Worm (Caenorhabditis elegans) whole organism, L1 larva: ENCODE data around the gene C23G10.1.

Experiments used
- C04F5.9 ChIP-seq: sonication (generic microtip); optimal IDR thresholded peaks from 2 replicates; lab custom pipeline; 2016; ENCODE audit warnings: missing genetic modification characterization, missing compliant biosample characterization
- C16A3.4 ChIP-seq: fragments of 150-350 bp; optimal IDR thresholded peaks from 2 replicates; lab custom pipeline; 2014; ENCODE audit warnings: missing biosample characterization, missing genetic modification characterization
- C34B4.2 ChIP-seq: sonication (generic microtip); optimal IDR thresholded peaks from 2 replicates; lab custom pipeline; 2017; ENCODE audit warnings: mild to moderate bottlenecking, missing genetic modification characterization, missing compliant biosample characterization
- F16B12.6 ChIP-seq: fragments of 150-350 bp; optimal IDR thresholded peaks from 2 replicates; lab custom pipeline; 2014; ENCODE audit warnings: missing biosample characterization, missing genetic modification characterization
- Y116A8C.19 ChIP-seq: sonication (generic microtip); optimal IDR thresholded peaks from 2 replicates; lab custom pipeline; 2016; ENCODE audit warnings: missing compliant biosample characterization, missing genetic modification characterization, borderline replicate concordance
- aly-2 ChIP-seq: fragments of 150-350 bp; optimal IDR thresholded peaks from 2 replicates; lab custom pipeline; 2014; ENCODE audit warnings: missing biosample characterization, missing genetic modification characterization
- blmp-1 ChIP-seq: fragments of 150-350 bp; optimal IDR thresholded peaks from 2 replicates; lab custom pipeline; 2014; ENCODE audit warnings: missing biosample characterization, missing genetic modification characterization
- ceh-63 ChIP-seq: fragments of 200-800 bp; sonication (Bioruptor generic); optimal IDR thresholded peaks from 2 replicates; lab custom pipeline; 2018; ENCODE audit warnings: mild to moderate bottlenecking, missing genetic modification characterization, missing compliant biosample characterization
- ceh-8 ChIP-seq: fragments of 200-800 bp; sonication (Bioruptor generic); optimal IDR thresholded peaks from 2 replicates; lab custom pipeline; 2018; ENCODE audit warnings: mild to moderate bottlenecking, missing genetic modification characterization, moderate library complexity, missing compliant biosample characterization
- ceh-82 ChIP-seq, 3 experiments: fragments of 150-350 bp in 1 of 3; sonication (generic microtip) in 2 of 3; optimal IDR thresholded peaks; 2 replicates each; lab custom pipeline; 2014 to 2017; ENCODE audit warnings: missing biosample characterization in 3 of 3, missing genetic modification characterization in 3 of 3
- ceh-88 ChIP-seq: fragments of 200-800 bp; sonication (Bioruptor generic); IDR thresholded peaks from 2 replicates; pipeline ENCODE4 v1.3.6; 2022; ENCODE audit warnings: missing genetic modification characterization, missing compliant biosample characterization
- ceh-90 ChIP-seq: sonication (generic microtip); optimal IDR thresholded peaks from 2 replicates; lab custom pipeline; 2016; ENCODE audit warnings: missing genetic modification characterization, missing compliant biosample characterization
- ces-1 ChIP-seq: fragments of 150-350 bp; optimal IDR thresholded peaks from 2 replicates; lab custom pipeline; 2014; ENCODE audit warnings: missing biosample characterization, missing genetic modification reagents, missing genetic modification characterization
- efl-1 ChIP-seq, 4 experiments: fragments of 150-350 bp; optimal IDR thresholded peaks in 3 of 4; peaks in 1 of 4; 1 replicate in 1 of 4; 2 replicates in 3 of 4; lab custom pipeline; 2014; ENCODE audit warnings: missing biosample characterization in 2 of 4, missing genetic modification characterization in 2 of 4, missing genetic modification reagents in 2 of 4
- egl-13 ChIP-seq: sonication (generic microtip); optimal IDR thresholded peaks from 2 replicates; lab custom pipeline; 2016; ENCODE audit warnings: missing genotype, missing genetic modification reagents, missing genetic modification characterization, missing compliant biosample characterization
- elt-3 ChIP-seq, 6 experiments: fragments of 150-350 bp in 1 of 6; sonication (generic microtip); optimal IDR thresholded peaks; 2 replicates each; lab custom pipeline; 2017 to 2018; ENCODE audit warnings: missing biosample characterization in 6 of 6, missing genetic modification characterization in 6 of 6, inconsistent platforms in 1 of 6
- fkh-4 ChIP-seq: sonication (generic microtip); optimal IDR thresholded peaks from 2 replicates; lab custom pipeline; 2016; ENCODE audit warnings: missing compliant biosample characterization, missing genetic modification characterization, borderline replicate concordance
- grh-1 ChIP-seq: fragments of 200-800 bp; sonication (Bioruptor generic); IDR thresholded peaks from 2 replicates; pipeline ENCODE4 v1.3.6; 2022; ENCODE audit warnings: missing genetic modification reagents, missing genetic modification characterization, missing compliant biosample characterization
- hlh-4 ChIP-seq: sonication (generic microtip); optimal IDR thresholded peaks from 2 replicates; lab custom pipeline; 2016; ENCODE audit warnings: mild to moderate bottlenecking, missing genetic modification characterization, missing compliant biosample characterization
- irx-1 ChIP-seq: sonication (generic microtip); optimal IDR thresholded peaks from 2 replicates; lab custom pipeline; 2016; ENCODE audit warnings: missing genetic modification characterization, missing compliant biosample characterization
- lin-13 ChIP-seq: fragments of 150-350 bp; optimal IDR thresholded peaks from 2 replicates; lab custom pipeline; 2014; ENCODE audit warnings: missing biosample characterization, missing genetic modification reagents, missing genetic modification characterization
- lin-14 ChIP-seq: fragments of 200-800 bp; sonication (Bioruptor generic); optimal IDR thresholded peaks from 2 replicates; lab custom pipeline; 2018; ENCODE audit warnings: mild to moderate bottlenecking, missing genetic modification characterization, moderate library complexity, missing compliant biosample characterization
- lin-35 ChIP-seq, 2 experiments: fragments of 150-350 bp; optimal IDR thresholded peaks; 2 replicates each; lab custom pipeline; 2014; ENCODE audit warnings: missing biosample characterization in 2 of 2, missing genetic modification characterization in 2 of 2, missing genetic modification reagents in 2 of 2
- lin-39 ChIP-seq: fragments of 150-350 bp; optimal IDR thresholded peaks from 2 replicates; lab custom pipeline; 2014; ENCODE audit warnings: missing biosample characterization, missing genetic modification reagents, missing genetic modification characterization
- lir-3 ChIP-seq: sonication (generic microtip); optimal IDR thresholded peaks from 2 replicates; lab custom pipeline; 2016; ENCODE audit warnings: mild to moderate bottlenecking, missing genetic modification characterization, moderate library complexity, missing compliant biosample characterization; ENCODE audit not compliant: poor library complexity
- mab-9 ChIP-seq: fragments of 200-800 bp; sonication (Bioruptor generic); IDR thresholded peaks from 2 replicates; pipeline ENCODE4 v1.3.6; 2022; ENCODE audit warnings: missing genetic modification reagents, missing genetic modification characterization, missing compliant biosample characterization
- mdl-1 ChIP-seq, 2 experiments: fragments of 150-350 bp; optimal IDR thresholded peaks; 2 replicates each; lab custom pipeline; 2014 to 2017; ENCODE audit warnings: missing biosample characterization in 2 of 2, missing genetic modification characterization in 2 of 2, inconsistent platforms in 1 of 2
- mef-2 ChIP-seq: fragments of 150-350 bp; optimal IDR thresholded peaks from 2 replicates; lab custom pipeline; 2014; ENCODE audit warnings: missing biosample characterization, missing genetic modification characterization
- mep-1 ChIP-seq: fragments of 150-350 bp; optimal IDR thresholded peaks from 2 replicates; lab custom pipeline; 2014; ENCODE audit warnings: missing biosample characterization, missing genetic modification characterization
- nhr-12 ChIP-seq: sonication (generic microtip); optimal IDR thresholded peaks from 2 replicates; lab custom pipeline; 2017; ENCODE audit warnings: missing biosample characterization, missing genetic modification characterization
- nhr-237 ChIP-seq: fragments of 150-350 bp; optimal IDR thresholded peaks from 2 replicates; lab custom pipeline; 2014; ENCODE audit warnings: missing biosample characterization, missing genetic modification characterization
- nhr-47 ChIP-seq: sonication (generic microtip); optimal IDR thresholded peaks from 2 replicates; lab custom pipeline; 2016; ENCODE audit warnings: mild to moderate bottlenecking, missing genetic modification characterization, moderate library complexity, missing compliant biosample characterization
- nhr-71 ChIP-seq: sonication (generic microtip); optimal IDR thresholded peaks from 2 replicates; lab custom pipeline; 2016; ENCODE audit warnings: mild to moderate bottlenecking, missing genetic modification characterization, moderate library complexity, missing compliant biosample characterization
- nhr-84 ChIP-seq: sonication (generic microtip); optimal IDR thresholded peaks from 2 replicates; lab custom pipeline; 2017; ENCODE audit warnings: missing biosample characterization, missing genetic modification characterization
- nhr-90 ChIP-seq: sonication (generic microtip); optimal IDR thresholded peaks from 2 replicates; lab custom pipeline; 2016; ENCODE audit warnings: mild to moderate bottlenecking, missing genetic modification characterization, missing compliant biosample characterization; ENCODE audit not compliant: poor library complexity
- pax-3 ChIP-seq: fragments of 200-800 bp; sonication (Bioruptor generic); optimal IDR thresholded peaks from 2 replicates; lab custom pipeline; 2018; ENCODE audit warnings: mild to moderate bottlenecking, missing genetic modification characterization, moderate library complexity, missing compliant biosample characterization
- rnt-1 ChIP-seq: sonication (generic microtip); optimal IDR thresholded peaks from 2 replicates; lab custom pipeline; 2016; ENCODE audit warnings: mild to moderate bottlenecking, missing genetic modification characterization, moderate library complexity, missing compliant biosample characterization
- skn-1 ChIP-seq: fragments of 150-350 bp; optimal IDR thresholded peaks from 2 replicates; lab custom pipeline; 2014; ENCODE audit warnings: missing biosample characterization, missing genetic modification characterization
- snpc-4 ChIP-seq: fragments of 150-350 bp; optimal IDR thresholded peaks from 2 replicates; lab custom pipeline; 2014; ENCODE audit warnings: missing biosample characterization, missing genetic modification characterization
- sox-4 ChIP-seq: sonication (generic microtip); optimal IDR thresholded peaks from 2 replicates; lab custom pipeline; 2016; ENCODE audit warnings: missing genetic modification characterization, missing compliant biosample characterization
- sptf-1 ChIP-seq: fragments of 150-350 bp; optimal IDR thresholded peaks from 2 replicates; lab custom pipeline; 2014; ENCODE audit warnings: missing biosample characterization, missing genetic modification characterization
- sup-37 ChIP-seq: fragments of 200-800 bp; sonication (Bioruptor generic); optimal IDR thresholded peaks from 2 replicates; lab custom pipeline; 2018; ENCODE audit warnings: mild to moderate bottlenecking, missing genetic modification characterization, missing compliant biosample characterization
- swsn-7 ChIP-seq: sonication (generic microtip); optimal IDR thresholded peaks from 2 replicates; lab custom pipeline; 2016; ENCODE audit warnings: missing genetic modification characterization, missing compliant biosample characterization
- tbx-2 ChIP-seq: sonication (generic microtip); optimal IDR thresholded peaks from 2 replicates; lab custom pipeline; 2016; ENCODE audit warnings: missing genetic modification characterization, missing compliant biosample characterization
- unc-86 ChIP-seq: sonication (generic microtip); optimal IDR thresholded peaks from 2 replicates; lab custom pipeline; 2016; ENCODE audit warnings: missing genetic modification characterization, missing compliant biosample characterization
- xbp-1 ChIP-seq: sonication (generic microtip); optimal IDR thresholded peaks from 2 replicates; lab custom pipeline; 2016; ENCODE audit warnings: missing genetic modification characterization, missing compliant biosample characterization
- zag-1 ChIP-seq: fragments of 150-350 bp; optimal IDR thresholded peaks from 2 replicates; lab custom pipeline; 2014; ENCODE audit warnings: missing biosample characterization, missing genetic modification characterization
- ztf-11 ChIP-seq, 2 experiments: sonication (generic microtip); optimal IDR thresholded peaks; 2 replicates each; lab custom pipeline; 2016 to 2017; ENCODE audit warnings: missing genetic modification characterization in 2 of 2, missing biosample characterization in 1 of 2, missing compliant biosample characterization in 1 of 2

The C23G10.1 gene

DNA sequence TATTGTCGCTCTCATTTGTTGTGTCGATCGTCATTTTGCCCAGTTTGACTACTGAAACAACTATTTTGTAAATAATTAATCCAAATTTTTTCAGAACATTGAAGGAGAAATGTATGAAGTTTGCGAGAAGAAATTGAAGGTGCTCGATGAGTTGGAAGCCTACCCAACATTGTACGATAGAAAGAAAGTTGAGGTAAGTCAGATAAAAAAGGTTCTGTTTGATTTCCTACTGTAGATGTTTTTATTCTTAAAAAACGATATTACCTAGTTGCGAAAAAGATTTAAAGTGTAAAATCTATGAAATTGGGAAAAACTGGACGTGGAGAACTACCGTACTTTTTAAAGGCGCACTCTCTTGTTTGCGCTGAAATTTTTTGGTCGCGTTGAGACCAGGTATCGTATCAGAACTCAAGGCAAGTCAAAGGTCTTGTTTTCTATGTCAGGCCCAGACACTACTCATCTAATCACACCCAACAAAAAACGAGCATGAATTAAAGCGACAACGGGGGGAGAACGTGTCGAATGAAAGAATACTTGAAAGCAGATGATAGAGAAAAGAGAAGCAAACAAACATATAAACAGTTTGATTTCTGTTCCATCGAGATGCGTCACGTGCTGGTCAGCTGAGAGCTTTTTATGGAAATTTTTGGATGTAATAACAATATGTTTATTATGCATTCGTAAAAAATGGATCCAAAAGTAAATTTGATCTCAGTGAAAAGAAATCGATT lies 40.4 kb upstream of the C23G10.1 start, which contains the start of gene efk-1:
TSS of gene efk-1 (minus strand) at position 51 of the 731 bp plus-strand sequence.
- no peak for TF ChIP-seq nhr-12 (tag; lab: Kevin White, UChicago)
- TF ChIP-seq C16A3.4 (tag; lab: Kevin White, UChicago) = peak; percentile 1
- TF ChIP-seq Y116A8C.19 (tag; lab: Kevin White, UChicago) = no peak
- TF ChIP-seq efl-1 (optimal IDR thresholded peaks at IDR 0.05; lab: Kevin White, UChicago) = no peak
- TF ChIP-seq efl-1 (GFP tag; optimal IDR thresholded peaks at IDR 0.05 in 1 of 2; lab: Kevin White, UChicago) = peak in 1 of 2 experiments; percentile 26
- TF ChIP-seq lin-14 (GFP tag; lab: Kevin White, UChicago) = peak; percentile 8
- TF ChIP-seq lin-35 (GFP tag; optimal IDR thresholded peaks at IDR 0.05; lab: Kevin White, UChicago) = peak in 1 of 2 experiments; percentile 45
- peak; percentile 7 for TF ChIP-seq mep-1 (tag; lab: Kevin White, UChicago)

- TF ChIP-seq lin-13 (GFP tag; lab: Kevin White, UChicago) (no peak), blmp-1 (peak; percentile 85), F16B12.6 (tag; lab: Kevin White, UChicago) (no peak), unc-86 (tag; lab: Kevin White, UChicago) (no peak), irx-1 (no peak), mef-2 (no peak), C34B4.2 (tag; lab: Kevin White, UChicago) (no peak), nhr-47 (tag; lab: Kevin White, UChicago) (no peak), ces-1 (GFP tag; lab: Kevin White, UChicago) (no peak), xbp-1 (peak; percentile 3), ceh-88 (GFP tag; lab: Robert Waterston, UW) (no peak), C04F5.9 (tag; lab: Kevin White, UChicago) (no peak), nhr-84 (tag; lab: Kevin White, UChicago) (no peak), ceh-90 (tag; lab: Kevin White, UChicago) (no peak), tbx-2 (tag; lab: Kevin White, UChicago) (no peak), ceh-82 (tag; optimal IDR thresholded peaks at IDR 0.05; lab: Kevin White, UChicago) (peak in 2 of 3 experiments; percentile 5 to 67), Y116A8C.19 (tag; lab: Kevin White, UChicago) (no peak), nhr-90 (no peak), nhr-71 (peak; percentile 72), sptf-1 (no peak), sup-37 (GFP tag; lab: Kevin White, UChicago) (no peak), ztf-11 (tag; optimal IDR thresholded peaks at IDR 0.05; lab: Kevin White, UChicago) (no peak), swsn-7 (peak; percentile 40), lir-3 (tag; lab: Kevin White, UChicago) (no peak), aly-2 (tag; lab: Kevin White, UChicago) (peak; percentile 2), ceh-63 (GFP tag; lab: Kevin White, UChicago) (no peak), mab-9 (GFP tag; lab: Robert Waterston, UW) (no peak), zag-1 (tag; lab: Kevin White, UChicago) (no peak), lin-39 (tag; lab: Kevin White, UChicago) (no peak), hlh-4 (tag; lab: Kevin White, UChicago) (no peak), ceh-8 (no peak), lin-35 (GFP tag; optimal IDR thresholded peaks at IDR 0.05; lab: Kevin White, UChicago) (peak in 1 of 2 experiments; percentile 34), grh-1 (no peak), skn-1 (tag; lab: Kevin White, UChicago) (peak; percentile 29), pax-3 (tag; lab: Kevin White, UChicago) (no peak), nhr-237 (tag; lab: Kevin White, UChicago) (no peak), elt-3 (tag; optimal IDR thresholded peaks at IDR 0.05; lab: Kevin White, UChicago) (no peak), egl-13 (tag; lab: Kevin White, UChicago) (no peak), mdl-1 (tag; optimal IDR thresholded peaks at IDR 0.05; lab: Kevin White, UChicago) (no peak), sox-4 (tag; lab: Kevin White, UChicago) (no peak), fkh-4 (tag; lab: Kevin White, UChicago) (no peak), rnt-1 (tag; lab: Kevin White, UChicago) (peak; percentile 70), snpc-4 (tag; lab: Kevin White, UChicago) (no peak), lin-14 (GFP tag; lab: Kevin White, UChicago) (peak; percentile 84)
These were observed 39.0 kb upstream of the C23G10.1 start for ce11 chrIII:6170038-6170437.
